Worm (Caenorhabditis elegans): ENCODE data around the gene ooc-3.

ooc-3 gene

DNA sequence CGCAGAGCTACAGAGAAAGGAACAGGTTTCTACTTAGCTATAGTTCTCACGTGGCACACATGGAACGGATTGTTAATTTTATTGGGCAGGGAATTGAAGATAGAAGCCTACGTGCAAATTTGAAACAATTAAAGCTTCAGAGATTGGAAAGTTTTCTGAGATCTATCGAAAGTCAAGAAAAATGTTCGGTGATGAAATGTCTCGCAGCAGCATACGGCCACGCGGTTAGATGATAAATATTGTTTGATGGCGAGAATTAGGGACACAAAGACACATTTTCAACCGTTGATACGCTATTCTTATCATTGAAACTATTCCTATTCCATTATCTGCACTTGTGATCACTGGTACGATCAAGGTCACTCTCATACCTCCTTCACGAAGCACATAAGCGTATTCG is 22.6 kb downstream of the ooc-3 start:
- TF ChIP-seq ZK546.5 (tag; optimal IDR thresholded peaks at IDR 0.05) (no peak), nhr-23 (tag; optimal IDR thresholded peaks at IDR 0.05) (no peak), egl-27 (tag; optimal IDR thresholded peaks at IDR 0.05) (no peak), ama-1 (optimal IDR thresholded peaks at IDR 0.05) (no peak), nhr-43 (tag; optimal IDR thresholded peaks at IDR 0.05; ENCODE audit: poor library complexity, severe bottlenecking) (peak; percentile 75), egl-5 (tag; optimal IDR thresholded peaks at IDR 0.05) (no peak), snpc-4 (tag; optimal IDR thresholded peaks at IDR 0.05) (peak; percentile 47), ceh-9 (tag; optimal IDR thresholded peaks at IDR 0.05) (no peak), fkh-2 (tag; optimal IDR thresholded peaks at IDR 0.05) (no peak), ceh-28 (tag; optimal IDR thresholded peaks at IDR 0.05) (no peak), nhr-237 (tag; optimal IDR thresholded peaks at IDR 0.05) (no peak), elt-3 (tag; optimal IDR thresholded peaks at IDR 0.05) (peak; percentile 24 to 86 (median 76)), pha-4 (tag; optimal IDR thresholded peaks at IDR 0.05) (peak; percentile 5), mml-1 (tag; optimal IDR thresholded peaks at IDR 0.05) (no peak), eor-1 (tag; optimal IDR thresholded peaks at IDR 0.05) (no peak), lin-15B (tag; optimal IDR thresholded peaks at IDR 0.05) (no peak), mdl-1 (tag; optimal IDR thresholded peaks at IDR 0.05) (peak; percentile 4), zag-1 (tag; optimal IDR thresholded peaks at IDR 0.05) (no peak), lin-39 (tag; optimal IDR thresholded peaks at IDR 0.05) (no peak), sea-2 (GFP tag; optimal IDR thresholded peaks at IDR 0.05) (no peak), lsy-12 (tag; optimal IDR thresholded peaks at IDR 0.05) (no peak), ceh-82 (tag; optimal IDR thresholded peaks at IDR 0.05) (no peak), nhr-67 (tag; optimal IDR thresholded peaks at IDR 0.05) (no peak), ceh-16 (tag; optimal IDR thresholded peaks at IDR 0.05) (no peak), unc-39 (tag; optimal IDR thresholded peaks at IDR 0.05) (no peak), ztf-4 (tag; optimal IDR thresholded peaks at IDR 0.05) (no peak), ztf-11 (tag; optimal IDR thresholded peaks at IDR 0.05) (no peak), R02D3.7 (tag; optimal IDR thresholded peaks at IDR 0.05) (no peak), skn-1 (tag; optimal IDR thresholded peaks at IDR 0.05) (peak; percentile 15), fkh-10 (GFP tag; optimal IDR thresholded peaks at IDR 0.05) (no peak), fos-1 (tag; optimal IDR thresholded peaks at IDR 0.05) (no peak), nhr-25 (tag; optimal IDR thresholded peaks at IDR 0.05) (peak; percentile 51), jun-1 (tag; optimal IDR thresholded peaks at IDR 0.05) (peak; percentile 46), pqm-1 (tag; optimal IDR thresholded peaks at IDR 0.05) (peak; percentile 77), hmg-11 (tag; optimal IDR thresholded peaks at IDR 0.05) (no peak), nhr-77 (tag; optimal IDR thresholded peaks at IDR 0.05) (no peak), elt-2 (tag; optimal IDR thresholded peaks at IDR 0.05) (peak; percentile 77), nfya-1 (tag; optimal IDR thresholded peaks at IDR 0.05; ENCODE audit: insufficient read depth) (no peak), daf-12 (tag; optimal IDR thresholded peaks at IDR 0.05) (no peak)

DNA sequence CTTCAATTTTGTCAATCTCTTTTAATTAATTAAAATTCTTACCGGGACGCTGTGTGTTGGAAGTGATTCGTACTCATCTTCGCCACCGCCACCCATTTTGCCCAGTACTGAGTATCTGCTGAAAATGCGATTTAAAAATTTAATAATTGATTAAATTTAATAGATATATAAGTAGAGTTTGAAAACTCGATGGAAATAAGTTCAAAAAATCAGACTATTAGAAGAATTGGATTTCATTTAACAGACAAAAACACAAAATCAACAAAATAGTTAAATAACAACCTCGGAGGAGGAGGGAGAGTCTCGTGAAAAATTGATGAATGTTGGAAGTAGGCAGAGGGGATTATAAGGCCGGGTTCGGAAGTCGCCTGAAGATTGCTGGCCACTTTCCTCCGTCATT is 23.2 kb downstream of the ooc-3 start, which contains the start of gene mfn-1:
Gene mfn-1 (minus strand): TSS at position 101 of the 400 bp plus-strand sequence.
- TF ChIP-seq ceh-9 (tag; optimal IDR thresholded peaks at IDR 0.05) = no peak
- TF ChIP-seq snpc-4 (tag; optimal IDR thresholded peaks at IDR 0.05) = no peak
- no peak for TF ChIP-seq pha-4 (tag; optimal IDR thresholded peaks at IDR 0.05)
- no peak for TF ChIP-seq egl-27 (tag; optimal IDR thresholded peaks at IDR 0.05)
- no peak for TF ChIP-seq jun-1 (tag; optimal IDR thresholded peaks at IDR 0.05)
- no peak for TF ChIP-seq unc-39 (tag; optimal IDR thresholded peaks at IDR 0.05)

ce11 chrII:11469574-11470108 is 25.5 kb downstream of the ooc-3 start, which contains the start of gene cisd-1:
TSS of gene cisd-1 (minus strand) at chrII:11469624.
- TF ChIP-seq pha-4 (tag; optimal IDR thresholded peaks at IDR 0.05) = peak; percentile 27
- TF ChIP-seq pqm-1 (tag; optimal IDR thresholded peaks at IDR 0.05) = peak; percentile 52
- peak; percentile 21 for TF ChIP-seq nfya-1 (tag; optimal IDR thresholded peaks at IDR 0.05; ENCODE audit: insufficient read depth)
- TF ChIP-seq elt-3 (tag; optimal IDR thresholded peaks at IDR 0.05) = no peak
- peak; percentile 65 for TF ChIP-seq elt-2 (tag; optimal IDR thresholded peaks at IDR 0.05)
- no peak for TF ChIP-seq egl-5 (tag; optimal IDR thresholded peaks at IDR 0.05)
